Worm (Caenorhabditis elegans) whole organism, L1 larva: ENCODE measurements around the gene mtss-1.
A peak's percentile ranks its signal among the peaks of the same experiment; 100 is the strongest.

Experiments
- C34B4.2 ChIP-seq: sonication (generic microtip); optimal IDR thresholded peaks from 2 replicates; lab custom pipeline; 2017; ENCODE audit warnings: mild to moderate bottlenecking, missing genetic modification characterization, missing compliant biosample characterization
- F16B12.6 ChIP-seq: fragments of 150-350 bp; optimal IDR thresholded peaks from 2 replicates; lab custom pipeline; 2014; ENCODE audit warnings: missing biosample characterization, missing genetic modification characterization
- alr-1 ChIP-seq: fragments of 200-800 bp; sonication (Bioruptor generic); optimal IDR thresholded peaks from 2 replicates; lab custom pipeline; 2018; ENCODE audit warnings: borderline replicate concordance, mild to moderate bottlenecking, missing genetic modification characterization, missing compliant biosample characterization
- ama-1 ChIP-seq: fragments of 150-350 bp; optimal IDR thresholded peaks from 2 replicates; lab custom pipeline; 2014
- blmp-1 ChIP-seq: fragments of 150-350 bp; optimal IDR thresholded peaks from 2 replicates; lab custom pipeline; 2014; ENCODE audit warnings: missing biosample characterization, missing genetic modification characterization
- ceh-82 ChIP-seq, 3 experiments: fragments of 150-350 bp in 1 of 3; sonication (generic microtip) in 2 of 3; optimal IDR thresholded peaks; 2 replicates each; lab custom pipeline; 2014 to 2017; ENCODE audit warnings: missing biosample characterization in 3 of 3, missing genetic modification characterization in 3 of 3
- ceh-88 ChIP-seq: fragments of 200-800 bp; sonication (Bioruptor generic); IDR thresholded peaks from 2 replicates; pipeline ENCODE4 v1.3.6; 2022; ENCODE audit warnings: missing genetic modification characterization, missing compliant biosample characterization
- dpl-1 ChIP-seq, 3 experiments: fragments of 150-350 bp in 2 of 3; sonication (generic microtip) in 1 of 3; optimal IDR thresholded peaks; 2 replicates each; lab custom pipeline; 2014 to 2017; ENCODE audit warnings: missing biosample characterization in 3 of 3, missing genetic modification characterization in 3 of 3, missing genetic modification reagents in 3 of 3
- dsc-1 ChIP-seq: sonication (generic microtip); optimal IDR thresholded peaks from 2 replicates; lab custom pipeline; 2016; ENCODE audit warnings: mild to moderate bottlenecking, missing genetic modification characterization, missing compliant biosample characterization
- efl-1 ChIP-seq, 4 experiments: fragments of 150-350 bp; optimal IDR thresholded peaks in 3 of 4; peaks in 1 of 4; 1 replicate in 1 of 4; 2 replicates in 3 of 4; lab custom pipeline; 2014; ENCODE audit warnings: missing biosample characterization in 2 of 4, missing genetic modification characterization in 2 of 4, missing genetic modification reagents in 2 of 4
- egl-13 ChIP-seq: sonication (generic microtip); optimal IDR thresholded peaks from 2 replicates; lab custom pipeline; 2016; ENCODE audit warnings: missing genotype, missing genetic modification reagents, missing genetic modification characterization, missing compliant biosample characterization
- elt-2 ChIP-seq: sonication (generic microtip); optimal IDR thresholded peaks from 2 replicates; lab custom pipeline; 2016; ENCODE audit warnings: missing genetic modification characterization, mild to moderate bottlenecking, inconsistent platforms, missing compliant biosample characterization, missing genetic modification reagents
- fkh-10 ChIP-seq: sonication (generic microtip); optimal IDR thresholded peaks from 2 replicates; lab custom pipeline; 2017; ENCODE audit warnings: missing biosample characterization, missing genetic modification reagents, missing genetic modification characterization
- fkh-4 ChIP-seq: sonication (generic microtip); optimal IDR thresholded peaks from 2 replicates; lab custom pipeline; 2016; ENCODE audit warnings: missing compliant biosample characterization, missing genetic modification characterization, borderline replicate concordance
- lin-35 ChIP-seq, 2 experiments: fragments of 150-350 bp; optimal IDR thresholded peaks; 2 replicates each; lab custom pipeline; 2014; ENCODE audit warnings: missing biosample characterization in 2 of 2, missing genetic modification characterization in 2 of 2, missing genetic modification reagents in 2 of 2
- lsy-2 ChIP-seq, 2 experiments: fragments of 150-350 bp; optimal IDR thresholded peaks; 2 replicates each; lab custom pipeline; 2014; ENCODE audit warnings: missing biosample characterization in 2 of 2, missing genetic modification characterization in 2 of 2
- mab-9 ChIP-seq: fragments of 200-800 bp; sonication (Bioruptor generic); IDR thresholded peaks from 2 replicates; pipeline ENCODE4 v1.3.6; 2022; ENCODE audit warnings: missing genetic modification reagents, missing genetic modification characterization, missing compliant biosample characterization
- mdl-1 ChIP-seq, 2 experiments: fragments of 150-350 bp; optimal IDR thresholded peaks; 2 replicates each; lab custom pipeline; 2014 to 2017; ENCODE audit warnings: missing biosample characterization in 2 of 2, missing genetic modification characterization in 2 of 2, inconsistent platforms in 1 of 2
- mep-1 ChIP-seq: fragments of 150-350 bp; optimal IDR thresholded peaks from 2 replicates; lab custom pipeline; 2014; ENCODE audit warnings: missing biosample characterization, missing genetic modification characterization
- nhr-12 ChIP-seq: sonication (generic microtip); optimal IDR thresholded peaks from 2 replicates; lab custom pipeline; 2017; ENCODE audit warnings: missing biosample characterization, missing genetic modification characterization
- nhr-19 ChIP-seq: fragments of 200-800 bp; sonication (Bioruptor generic); conservative IDR thresholded peaks from 2 replicates; pipeline ENCODE4 v1.3.6; 2022; ENCODE audit warnings: missing genetic modification characterization, missing compliant biosample characterization
- nhr-71 ChIP-seq: sonication (generic microtip); optimal IDR thresholded peaks from 2 replicates; lab custom pipeline; 2016; ENCODE audit warnings: mild to moderate bottlenecking, missing genetic modification characterization, moderate library complexity, missing compliant biosample characterization
- nhr-76 ChIP-seq: sonication (generic microtip); optimal IDR thresholded peaks from 2 replicates; lab custom pipeline; 2017; ENCODE audit warnings: missing biosample characterization, missing genetic modification characterization
- nhr-84 ChIP-seq: sonication (generic microtip); optimal IDR thresholded peaks from 2 replicates; lab custom pipeline; 2017; ENCODE audit warnings: missing biosample characterization, missing genetic modification characterization
- nhr-85 ChIP-seq: sonication (generic microtip); peaks from one replicate; lab custom pipeline; 2016; ENCODE audit warnings: missing genetic modification characterization, inconsistent platforms, missing compliant biosample characterization
- pag-3 ChIP-seq: sonication (generic microtip); optimal IDR thresholded peaks from 2 replicates; lab custom pipeline; 2017; ENCODE audit warnings: missing genetic modification characterization, mild to moderate bottlenecking, missing compliant biosample characterization, antibody characterized with exemption, borderline replicate concordance; ENCODE audit not compliant: insufficient read depth
- pqm-1 ChIP-seq: sonication (generic microtip); optimal IDR thresholded peaks from 3 replicates; lab custom pipeline; 2017; ENCODE audit warnings: missing biosample characterization, missing genetic modification characterization
- rnt-1 ChIP-seq: sonication (generic microtip); optimal IDR thresholded peaks from 2 replicates; lab custom pipeline; 2016; ENCODE audit warnings: mild to moderate bottlenecking, missing genetic modification characterization, moderate library complexity, missing compliant biosample characterization
- snpc-4 ChIP-seq: fragments of 150-350 bp; optimal IDR thresholded peaks from 2 replicates; lab custom pipeline; 2014; ENCODE audit warnings: missing biosample characterization, missing genetic modification characterization
- snu-23 ChIP-seq: sonication (generic microtip); optimal IDR thresholded peaks from 2 replicates; lab custom pipeline; 2016; ENCODE audit warnings: missing genetic modification characterization, missing compliant biosample characterization
- sup-37 ChIP-seq: fragments of 200-800 bp; sonication (Bioruptor generic); optimal IDR thresholded peaks from 2 replicates; lab custom pipeline; 2018; ENCODE audit warnings: mild to moderate bottlenecking, missing genetic modification characterization, missing compliant biosample characterization
- swsn-7 ChIP-seq: sonication (generic microtip); optimal IDR thresholded peaks from 2 replicates; lab custom pipeline; 2016; ENCODE audit warnings: missing genetic modification characterization, missing compliant biosample characterization
- unc-62 ChIP-seq: fragments of 150-350 bp; optimal IDR thresholded peaks from 2 replicates; lab custom pipeline; 2014; ENCODE audit warnings: missing biosample characterization, missing genetic modification reagents, missing genetic modification characterization
- vab-15 ChIP-seq: sonication (generic microtip); optimal IDR thresholded peaks from 2 replicates; lab custom pipeline; 2017; ENCODE audit warnings: missing genotype, mild to moderate bottlenecking, missing genetic modification characterization, missing compliant biosample characterization
- xbp-1 ChIP-seq: sonication (generic microtip); optimal IDR thresholded peaks from 2 replicates; lab custom pipeline; 2016; ENCODE audit warnings: missing genetic modification characterization, missing compliant biosample characterization

mtss-1 gene

ce11 chrIII:8750606-8751005 lies 17.5 kb upstream of the mtss-1 start, which contains the start of gene ugtp-1:
Gene ugtp-1, minus strand, starts transcription at chrIII:8750706.
- TF ChIP-seq nhr-71 (tag; lab: Kevin White, UChicago) = no peak
- TF ChIP-seq ama-1 (lab: Kevin White, UChicago) = no peak
- no peak for TF ChIP-seq elt-2 (tag; lab: Kevin White, UChicago)
- no peak for TF ChIP-seq vab-15 (tag; lab: Kevin White, UChicago)
- TF ChIP-seq F16B12.6 (tag; lab: Kevin White, UChicago) = no peak
- no peak for TF ChIP-seq unc-62 (GFP tag; lab: Kevin White, UChicago)
- no peak for TF ChIP-seq egl-13 (tag; lab: Kevin White, UChicago)
- TF ChIP-seq xbp-1 (tag; lab: Kevin White, UChicago) = no peak
- TF ChIP-seq mdl-1 (tag; optimal IDR thresholded peaks at IDR 0.05; lab: Kevin White, UChicago) = no peak
- no peak for TF ChIP-seq alr-1

- TF ChIP-seq efl-1 (optimal IDR thresholded peaks at IDR 0.05; lab: Kevin White, UChicago) (peak; percentile 15 to 45), efl-1 (GFP tag; optimal IDR thresholded peaks at IDR 0.05 in 1 of 2; lab: Kevin White, UChicago) (peak; percentile 26 to 89), vab-15 (tag; lab: Kevin White, UChicago) (no peak), nhr-12 (no peak), swsn-7 (tag; lab: Kevin White, UChicago) (peak; percentile 2), nhr-71 (tag; lab: Kevin White, UChicago) (peak; percentile 22), mab-9 (no peak), rnt-1 (tag; lab: Kevin White, UChicago) (no peak), dpl-1 (GFP tag; optimal IDR thresholded peaks at IDR 0.05; lab: Kevin White, UChicago) (peak in 2 of 3 experiments; percentile 25 to 58), snpc-4 (tag; lab: Kevin White, UChicago) (no peak), ceh-88 (GFP tag; lab: Robert Waterston, UW) (no peak), C34B4.2 (no peak), sup-37 (GFP tag; lab: Kevin White, UChicago) (no peak), nhr-84 (tag; lab: Kevin White, UChicago) (no peak), ceh-82 (tag; optimal IDR thresholded peaks at IDR 0.05; lab: Kevin White, UChicago) (no peak), lsy-2 (tag; optimal IDR thresholded peaks at IDR 0.05; lab: Kevin White, UChicago) (peak; percentile 14 to 61), nhr-85 (peak; percentile 40), fkh-10 (GFP tag; lab: Kevin White, UChicago) (no peak), nhr-19 (GFP tag; lab: Robert Waterston, UW) (no peak), nhr-76 (tag; lab: Kevin White, UChicago) (no peak), mep-1 (tag; lab: Kevin White, UChicago) (peak; percentile 25), lin-35 (GFP tag; optimal IDR thresholded peaks at IDR 0.05; lab: Kevin White, UChicago) (peak; percentile 19 to 51), snu-23 (GFP tag; lab: Kevin White, UChicago) (peak; percentile 24), blmp-1 (tag; lab: Kevin White, UChicago) (peak; percentile 35), pag-3 (tag; lab: Kevin White, UChicago) (no peak)
- TF ChIP-seq, all 84 proteins: peak for 10
Observed at ce11 chrIII:8754682-8755081, 13.4 kb upstream of the mtss-1 start, which contains the start of gene tomm-70. Gene tomm-70, minus strand, starts transcription at chrIII:8754750.

- TF ChIP-seq dsc-1 (tag; lab: Kevin White, UChicago) (peak; percentile 66), efl-1 (optimal IDR thresholded peaks at IDR 0.05; lab: Kevin White, UChicago) (no peak), efl-1 (GFP tag; optimal IDR thresholded peaks at IDR 0.05 in 1 of 2; lab: Kevin White, UChicago) (peak in 1 of 2 experiments; percentile 86), fkh-4 (tag; lab: Kevin White, UChicago) (peak; percentile 7), mep-1 (tag; lab: Kevin White, UChicago) (no peak), pqm-1 (tag; lab: Kevin White, UChicago) (no peak)
Observed at ce11 chrIII:8761040-8761654, 7.0 kb upstream of the mtss-1 start, which contains the start of gene aak-1. Gene aak-1, minus strand, starts transcription at chrIII:8761090.
